Worm (Caenorhabditis elegans) whole organism, young adult: ENCODE measurements around the gene T05A7.3.

Experiments used
- B0336.3 ChIP-seq: fragments of 200-800 bp; sonication (Bioruptor generic); IDR thresholded peaks from 2 replicates; pipeline ENCODE4 v1.3.6; 2022; ENCODE audit warnings: missing genetic modification characterization, missing compliant biosample characterization
- C17E4.6 ChIP-seq: fragments of 200-800 bp; sonication (Bioruptor generic); IDR thresholded peaks from 2 replicates; pipeline ENCODE4 v1.3.6; 2022; ENCODE audit warnings: missing genetic modification reagents, missing genetic modification characterization, missing compliant biosample characterization
- F10E7.11 ChIP-seq: sonication (generic microtip); optimal IDR thresholded peaks from 2 replicates; lab custom pipeline; 2017; ENCODE audit warnings: mild to moderate bottlenecking, missing genetic modification characterization, moderate library complexity, missing compliant biosample characterization
- F33H1.4 ChIP-seq: fragments of 200-800 bp; sonication (Bioruptor generic); IDR thresholded peaks from 2 replicates; pipeline ENCODE4 v1.3.6; 2022; ENCODE audit warnings: missing genetic modification reagents, missing genetic modification characterization, missing compliant biosample characterization
- F49E8.2 ChIP-seq: sonication (generic microtip); optimal IDR thresholded peaks from 3 replicates; lab custom pipeline; 2017; ENCODE audit warnings: missing genetic modification characterization, mild to moderate bottlenecking, missing compliant biosample characterization, antibody characterized with exemption, moderate library complexity; ENCODE audit not compliant: insufficient read depth
- F52B5.7 ChIP-seq: sonication (generic microtip); optimal IDR thresholded peaks from 2 replicates; lab custom pipeline; 2016; ENCODE audit warnings: mild to moderate bottlenecking, missing genetic modification characterization, missing compliant biosample characterization
- F57C9.4 ChIP-seq: sonication (generic microtip); optimal IDR thresholded peaks from 2 replicates; lab custom pipeline; 2017; ENCODE audit warnings: mild to moderate bottlenecking, missing genetic modification characterization, missing compliant biosample characterization
- T07F8.4 ChIP-seq: sonication (generic microtip); optimal IDR thresholded peaks from 2 replicates; lab custom pipeline; 2016; ENCODE audit warnings: mild to moderate bottlenecking, missing genetic modification characterization, moderate library complexity, missing compliant biosample characterization
- Y53G8AR.9 ChIP-seq: fragments of 200-800 bp; sonication (Bioruptor generic); conservative IDR thresholded peaks from 2 replicates; pipeline ENCODE4 v1.3.6; 2022; ENCODE audit warnings: missing genetic modification reagents, missing genetic modification characterization, missing compliant biosample characterization
- Y56A3A.18 ChIP-seq: fragments of 200-800 bp; sonication (Bioruptor generic); IDR thresholded peaks from 2 replicates; pipeline ENCODE4 v1.3.6; 2022; ENCODE audit warnings: missing genetic modification reagents, missing genetic modification characterization, missing compliant biosample characterization
- Y95B8A.8 ChIP-seq: fragments of 200-800 bp; sonication (Bioruptor generic); IDR thresholded peaks from 2 replicates; pipeline ENCODE4 v1.3.6; 2022; ENCODE audit warnings: missing genetic modification reagents, missing genetic modification characterization, missing compliant biosample characterization
- ZK185.1 ChIP-seq: sonication (generic microtip); optimal IDR thresholded peaks from 2 replicates; lab custom pipeline; 2016; ENCODE audit warnings: mild to moderate bottlenecking, missing genetic modification characterization, missing compliant biosample characterization; ENCODE audit not compliant: poor library complexity, severe bottlenecking
- ama-1 ChIP-seq, 3 experiments: fragments of 150-350 bp in 1 of 3; sonication (generic microtip) in 2 of 3; optimal IDR thresholded peaks; 2 replicates each; lab custom pipeline; 2014 to 2018; ENCODE audit warnings: missing biosample characterization in 2 of 3, missing genetic modification characterization in 2 of 3, missing genetic modification reagents in 2 of 3
- athp-1 ChIP-seq: sonication (generic microtip); optimal IDR thresholded peaks from 2 replicates; lab custom pipeline; 2017; ENCODE audit warnings: mild to moderate bottlenecking, missing genetic modification characterization, missing compliant biosample characterization
- chd-7 ChIP-seq: sonication (generic microtip); optimal IDR thresholded peaks from 2 replicates; lab custom pipeline; 2016; ENCODE audit warnings: mild to moderate bottlenecking, missing genetic modification characterization, moderate library complexity, missing compliant biosample characterization
- dpl-1 ChIP-seq: fragments of 150-350 bp; optimal IDR thresholded peaks from 2 replicates; lab custom pipeline; 2014; ENCODE audit warnings: missing biosample characterization, missing genetic modification reagents, missing genetic modification characterization
- egl-18 ChIP-seq: fragments of 200-800 bp; sonication (Bioruptor generic); IDR thresholded peaks from 2 replicates; pipeline ENCODE4 v1.3.6; 2022; ENCODE audit warnings: missing genetic modification reagents, missing genetic modification characterization, missing compliant biosample characterization
- egl-44 ChIP-seq: fragments of 200-800 bp; sonication (Bioruptor generic); IDR thresholded peaks from 2 replicates; pipeline ENCODE4 v1.3.6; 2022; ENCODE audit warnings: missing genetic modification reagents, missing genetic modification characterization, missing compliant biosample characterization
- ekl-4 ChIP-seq: fragments of 200-800 bp; sonication (Bioruptor generic); IDR thresholded peaks from 2 replicates; pipeline ENCODE4 v1.3.6; 2022; ENCODE audit warnings: missing genetic modification reagents, missing genetic modification characterization, missing compliant biosample characterization
- fkh-3 ChIP-seq: sonication (generic microtip); optimal IDR thresholded peaks from 2 replicates; lab custom pipeline; 2016; ENCODE audit warnings: mild to moderate bottlenecking, missing genetic modification characterization, missing compliant biosample characterization
- him-1 ChIP-seq: sonication (generic microtip); optimal IDR thresholded peaks from 2 replicates; lab custom pipeline; 2016; ENCODE audit warnings: missing genotype, missing genetic modification reagents, missing genetic modification characterization, missing compliant biosample characterization
- hrde-1 ChIP-seq: sonication (generic microtip); optimal IDR thresholded peaks from 2 replicates; lab custom pipeline; 2016; ENCODE audit warnings: missing genetic modification characterization, mild to moderate bottlenecking, missing compliant biosample characterization, moderate library complexity, missing genotype, missing genetic modification reagents, borderline replicate concordance
- let-607 ChIP-seq, 2 experiments: fragments of 200-800 bp in 1 of 2; sonication (Bioruptor generic) in 1 of 2; sonication (generic microtip) in 1 of 2; optimal IDR thresholded peaks; 2 replicates each; lab custom pipeline; 2016 to 2018; ENCODE audit warnings: mild to moderate bottlenecking in 2 of 2, missing compliant biosample characterization in 2 of 2, missing genetic modification characterization in 2 of 2, moderate library complexity in 2 of 2, missing genotype in 1 of 2
- lin-35 ChIP-seq, 3 experiments: fragments of 150-350 bp in 2 of 3; sonication (generic microtip) in 1 of 3; optimal IDR thresholded peaks; 2 replicates each; lab custom pipeline; 2014 to 2018; ENCODE audit warnings: missing biosample characterization in 3 of 3, missing genetic modification characterization in 3 of 3, missing genetic modification reagents in 3 of 3
- lin-40 ChIP-seq: sonication (generic microtip); optimal IDR thresholded peaks from 2 replicates; lab custom pipeline; 2016; ENCODE audit warnings: missing genetic modification characterization, mild to moderate bottlenecking, missing compliant biosample characterization, missing genotype, missing genetic modification reagents
- lin-54 ChIP-seq: fragments of 200-800 bp; sonication (Bioruptor generic); optimal IDR thresholded peaks from 2 replicates; lab custom pipeline; 2018; ENCODE audit warnings: mild to moderate bottlenecking, missing genetic modification characterization, missing compliant biosample characterization
- lsl-1 ChIP-seq: fragments of 200-800 bp; sonication (Bioruptor generic); optimal IDR thresholded peaks from 2 replicates; lab custom pipeline; 2018; ENCODE audit warnings: mild to moderate bottlenecking, missing genetic modification characterization, moderate library complexity, missing compliant biosample characterization
- madf-3 ChIP-seq: fragments of 200-800 bp; sonication (Bioruptor generic); IDR thresholded peaks from 2 replicates; pipeline ENCODE4 v1.3.6; 2022; ENCODE audit warnings: missing genetic modification reagents, missing genetic modification characterization, missing compliant biosample characterization
- madf-6 ChIP-seq: fragments of 200-800 bp; sonication (Bioruptor generic); IDR thresholded peaks from 2 replicates; pipeline ENCODE4 v1.3.6; 2022; ENCODE audit warnings: missing genetic modification reagents, missing genetic modification characterization, missing compliant biosample characterization
- nfya-2 ChIP-seq: fragments of 200-800 bp; sonication (Bioruptor generic); IDR thresholded peaks from 2 replicates; pipeline ENCODE4 v1.3.6; 2022; ENCODE audit warnings: missing genetic modification reagents, missing genetic modification characterization, missing compliant biosample characterization
- nhr-120 ChIP-seq: fragments of 200-800 bp; sonication (Bioruptor generic); IDR thresholded peaks from 2 replicates; pipeline ENCODE4 v1.3.6; 2022; ENCODE audit warnings: missing genetic modification characterization, missing compliant biosample characterization
- nhr-90 ChIP-seq: sonication (generic microtip); optimal IDR thresholded peaks from 2 replicates; lab custom pipeline; 2016; ENCODE audit warnings: missing genotype, mild to moderate bottlenecking, missing genetic modification characterization, missing compliant biosample characterization
- repo-1 ChIP-seq: sonication (generic microtip); optimal IDR thresholded peaks from 2 replicates; lab custom pipeline; 2017; ENCODE audit warnings: mild to moderate bottlenecking, missing genetic modification characterization, missing compliant biosample characterization
- sea-2 ChIP-seq: fragments of 200-800 bp; sonication (Bioruptor generic); IDR thresholded peaks from 2 replicates; pipeline ENCODE4 v1.3.6; 2022; ENCODE audit warnings: missing genetic modification characterization, missing compliant biosample characterization
- snpc-3.4 ChIP-seq: sonication (generic microtip); optimal IDR thresholded peaks from 2 replicates; lab custom pipeline; 2017; ENCODE audit warnings: missing genetic modification characterization, mild to moderate bottlenecking, missing compliant biosample characterization, antibody characterized with exemption, moderate library complexity, missing genotype, missing genetic modification reagents
- snpc-4 ChIP-seq, 5 experiments: fragments of 150-350 bp in 1 of 5; sonication (generic microtip) in 4 of 5; optimal IDR thresholded peaks; 2 replicates each; lab custom pipeline; 2014 to 2018; ENCODE audit warnings: missing genetic modification characterization in 5 of 5, missing biosample characterization in 3 of 5, antibody characterized with exemption in 2 of 5, mild to moderate bottlenecking in 2 of 5, missing compliant biosample characterization in 2 of 5, missing genotype in 2 of 5, moderate library complexity in 2 of 5, missing genetic modification reagents in 1 of 5
- sptf-2 ChIP-seq: fragments of 200-800 bp; sonication (Bioruptor generic); optimal IDR thresholded peaks from 2 replicates; lab custom pipeline; 2018; ENCODE audit warnings: mild to moderate bottlenecking, missing genetic modification characterization, missing compliant biosample characterization
- tbp1 ChIP-seq: fragments of 200-800 bp; sonication (Bioruptor generic); optimal IDR thresholded peaks from 2 replicates; lab custom pipeline; 2018; ENCODE audit warnings: mild to moderate bottlenecking, missing genetic modification characterization, missing compliant biosample characterization
- tlf-1 ChIP-seq: fragments of 200-800 bp; sonication (Bioruptor generic); optimal IDR thresholded peaks from 2 replicates; lab custom pipeline; 2018; ENCODE audit warnings: mild to moderate bottlenecking, missing genetic modification characterization, missing compliant biosample characterization
- unc-130 ChIP-seq: sonication (generic microtip); optimal IDR thresholded peaks from 2 replicates; lab custom pipeline; 2016; ENCODE audit warnings: missing genetic modification reagents, missing genetic modification characterization, missing compliant biosample characterization
- xnd-1 ChIP-seq: sonication (generic microtip); optimal IDR thresholded peaks from 2 replicates; lab custom pipeline; 2016; ENCODE audit warnings: missing genotype, missing genetic modification reagents, missing genetic modification characterization, missing compliant biosample characterization
- zfh-2 ChIP-seq: fragments of 200-800 bp; sonication (Bioruptor generic); conservative IDR thresholded peaks from 2 replicates; pipeline ENCODE4 v1.3.6; 2022; ENCODE audit warnings: missing genetic modification reagents, missing genetic modification characterization, missing compliant biosample characterization
- ztf-26 ChIP-seq: sonication (generic microtip); optimal IDR thresholded peaks from 2 replicates; lab custom pipeline; 2017; ENCODE audit warnings: missing genetic modification characterization, missing compliant biosample characterization

Gene T05A7.3

ce11 chrII:4710120-4710519 lies 34.5 kb downstream of the T05A7.3 start, which contains the start of gene tag-151:
tag-151 (plus strand) TSS chrII:4710277.
- TF ChIP-seq snpc-4 (GFP tag; optimal IDR thresholded peaks at IDR 0.05; lab: Kevin White, UChicago): no peak
- TF ChIP-seq snpc-4 (tag; optimal IDR thresholded peaks at IDR 0.05; lab: Kevin White, UChicago): peak in 2 of 4 experiments; percentile 13 to 29
- TF ChIP-seq ama-1 (optimal IDR thresholded peaks at IDR 0.05; lab: Kevin White, UChicago): no peak
- peak in 1 of 2 experiments; percentile 71 for TF ChIP-seq ama-1 (GFP tag; optimal IDR thresholded peaks at IDR 0.05; lab: Kevin White, UChicago)
- peak; percentile 24 for TF ChIP-seq F49E8.2 (tag; lab: Kevin White, UChicago)
- TF ChIP-seq lin-35 (GFP tag; optimal IDR thresholded peaks at IDR 0.05; lab: Kevin White, UChicago): peak in 1 of 3 experiments; percentile 1
- peak; percentile 43 for TF ChIP-seq lin-54 (GFP tag; lab: Kevin White, UChicago)
- 0 out of 2 replicates have a peak, but pooled peaks have one; percentile 8 for TF ChIP-seq Y95B8A.8
- 0 out of 2 replicates have a peak, but pooled peaks have one; percentile 31 for TF ChIP-seq nfya-2 (GFP tag; lab: Robert Waterston, UW)
- TF ChIP-seq hrde-1 (tag; lab: Kevin White, UChicago): peak; percentile 77
- peak; percentile 60 for TF ChIP-seq repo-1 (tag; lab: Kevin White, UChicago)
- TF ChIP-seq madf-6 (GFP tag; lab: Robert Waterston, UW): peak; percentile 40
- 0 out of 2 replicates have a peak, but pooled peaks have one; percentile 61 for TF ChIP-seq Y53G8AR.9 (GFP tag; lab: Robert Waterston, UW)
- peak; percentile 9 for TF ChIP-seq lin-40 (tag; lab: Kevin White, UChicago)
- peak; percentile 5 for TF ChIP-seq him-1 (tag; lab: Kevin White, UChicago)
- TF ChIP-seq unc-130 (GFP tag; lab: Kevin White, UChicago): peak; percentile 46
- TF ChIP-seq F57C9.4: no peak
- no peak for TF ChIP-seq ZK185.1
- TF ChIP-seq madf-3 (GFP tag; lab: Robert Waterston, UW): peak; percentile 70; the same call in 1 of the 2 replicates
- no peak for TF ChIP-seq ztf-26 (tag; lab: Kevin White, UChicago)
- peak; percentile 9 for TF ChIP-seq tlf-1
- peak; percentile 66; the same call in 1 of the 2 replicates for TF ChIP-seq B0336.3 (GFP tag; lab: Robert Waterston, UW)
- TF ChIP-seq nhr-120 (GFP tag; lab: Robert Waterston, UW): no peak
- TF ChIP-seq ekl-4 (GFP tag; lab: Robert Waterston, UW): peak; percentile 49; the same call in 1 of the 2 replicates
- TF ChIP-seq athp-1 (tag; lab: Kevin White, UChicago): peak; percentile 37
- peak in 1 of 2 experiments; percentile 45 for TF ChIP-seq let-607 (tag; optimal IDR thresholded peaks at IDR 0.05; lab: Kevin White, UChicago)
- peak; percentile 45 for TF ChIP-seq F10E7.11 (tag; lab: Kevin White, UChicago)
- TF ChIP-seq F52B5.7 (tag; lab: Kevin White, UChicago): peak; percentile 16
- peak; percentile 73 for TF ChIP-seq Y56A3A.18
- TF ChIP-seq xnd-1 (tag; lab: Kevin White, UChicago): peak; percentile 23
- TF ChIP-seq tbp1: no peak
- no peak for TF ChIP-seq sptf-2 (GFP tag; lab: Kevin White, UChicago)
- no peak for TF ChIP-seq zfh-2
- TF ChIP-seq egl-44 (GFP tag; lab: Robert Waterston, UW): no peak
- TF ChIP-seq snpc-3.4 (tag; lab: Kevin White, UChicago): peak; percentile 66
- no peak for TF ChIP-seq nhr-90 (tag; lab: Kevin White, UChicago)
- peak; percentile 49 for TF ChIP-seq chd-7 (tag; lab: Kevin White, UChicago)
- TF ChIP-seq T07F8.4 (tag; lab: Kevin White, UChicago): no peak

- no peak for TF ChIP-seq sea-2 (GFP tag; lab: Robert Waterston, UW)
- no peak for TF ChIP-seq lin-35 (GFP tag; optimal IDR thresholded peaks at IDR 0.05; lab: Kevin White, UChicago)
- no peak for TF ChIP-seq Y56A3A.18
- no peak for TF ChIP-seq fkh-3 (tag; lab: Kevin White, UChicago)
- no peak for TF ChIP-seq ekl-4 (GFP tag; lab: Robert Waterston, UW)
- TF ChIP-seq egl-18: no peak
- TF ChIP-seq lsl-1: no peak
- TF ChIP-seq dpl-1: no peak
- TF ChIP-seq F33H1.4 (GFP tag; lab: Robert Waterston, UW): no peak
- TF ChIP-seq C17E4.6 (GFP tag; lab: Robert Waterston, UW): no peak
Observed at ce11 chrII:4710813-4711212, 35.2 kb downstream of the T05A7.3 start.
